Worm (Caenorhabditis elegans) whole organism, L2 larva: ENCODE results near the gene svh-11.
"Not testable (repeated sequence)": the region's sequence is repeated elsewhere in the genome, so short reads cannot be mapped to it uniquely, and the experiment has no call there.

Experiments used
- C34F6.9 ChIP-seq: fragments of 150-350 bp; optimal IDR thresholded peaks from 2 replicates; lab custom pipeline; 2014; ENCODE audit warnings: missing biosample characterization, missing genetic modification characterization
- F13H6.1 ChIP-seq: sonication (generic microtip); optimal IDR thresholded peaks from 2 replicates; lab custom pipeline; 2016; ENCODE audit warnings: missing genetic modification characterization, missing compliant biosample characterization
- R02D3.7 ChIP-seq: fragments of 150-350 bp; optimal IDR thresholded peaks from 2 replicates; lab custom pipeline; 2014; ENCODE audit warnings: missing biosample characterization, missing genetic modification characterization
- Y55F3AM.14 ChIP-seq: fragments of 200-800 bp; sonication (Bioruptor generic); optimal IDR thresholded peaks from 2 replicates; lab custom pipeline; 2018; ENCODE audit warnings: mild to moderate bottlenecking, missing genetic modification characterization, missing compliant biosample characterization
- ZK546.5 ChIP-seq: sonication (generic microtip); optimal IDR thresholded peaks from 2 replicates; lab custom pipeline; 2017; ENCODE audit warnings: missing biosample characterization, missing genetic modification characterization
- alr-1 ChIP-seq: fragments of 150-350 bp; optimal IDR thresholded peaks from 2 replicates; lab custom pipeline; 2014; ENCODE audit warnings: missing biosample characterization, missing genetic modification characterization
- aly-2 ChIP-seq: fragments of 150-350 bp; optimal IDR thresholded peaks from 2 replicates; lab custom pipeline; 2014; ENCODE audit warnings: missing biosample characterization, missing genetic modification characterization
- ama-1 ChIP-seq: fragments of 150-350 bp; optimal IDR thresholded peaks from 2 replicates; lab custom pipeline; 2018; ENCODE audit warnings: inconsistent platforms
- blmp-1 ChIP-seq: sonication (generic microtip); optimal IDR thresholded peaks from 2 replicates; lab custom pipeline; 2017; ENCODE audit warnings: missing genetic modification characterization, mild to moderate bottlenecking, missing compliant biosample characterization, antibody characterized with exemption, moderate library complexity; ENCODE audit not compliant: insufficient read depth
- ceh-16 ChIP-seq: fragments of 150-350 bp; optimal IDR thresholded peaks from 2 replicates; lab custom pipeline; 2014; ENCODE audit warnings: missing biosample characterization, missing genetic modification characterization
- ceh-82 ChIP-seq: fragments of 150-350 bp; optimal IDR thresholded peaks from 2 replicates; lab custom pipeline; 2014; ENCODE audit warnings: missing biosample characterization, missing genetic modification characterization
- crh-2 ChIP-seq: sonication (generic microtip); optimal IDR thresholded peaks from 2 replicates; lab custom pipeline; 2017; ENCODE audit warnings: missing biosample characterization, missing genetic modification characterization
- dmd-4 ChIP-seq: sonication (generic microtip); optimal IDR thresholded peaks from 2 replicates; lab custom pipeline; 2017; ENCODE audit warnings: missing biosample characterization, missing genetic modification characterization
- egl-27 ChIP-seq: sonication (generic microtip); optimal IDR thresholded peaks from 3 replicates; lab custom pipeline; 2017; ENCODE audit warnings: missing biosample characterization, missing genetic modification reagents, missing genetic modification characterization
- elt-1 ChIP-seq: fragments of 150-350 bp; optimal IDR thresholded peaks from 2 replicates; lab custom pipeline; 2014; ENCODE audit warnings: missing biosample characterization, missing genetic modification characterization
- elt-3 ChIP-seq: sonication (generic microtip); optimal IDR thresholded peaks from 2 replicates; lab custom pipeline; 2017; ENCODE audit warnings: missing biosample characterization, missing genetic modification characterization
- fos-1 ChIP-seq: fragments of 150-350 bp; optimal IDR thresholded peaks from 2 replicates; lab custom pipeline; 2014; ENCODE audit warnings: missing biosample characterization, missing genetic modification characterization
- gmeb-1 ChIP-seq: fragments of 150-350 bp; optimal IDR thresholded peaks from 2 replicates; lab custom pipeline; 2014; ENCODE audit warnings: missing biosample characterization, missing genetic modification characterization
- lin-11 ChIP-seq: fragments of 150-350 bp; sonication (generic microtip); optimal IDR thresholded peaks from 2 replicates; lab custom pipeline; 2014; ENCODE audit warnings: missing biosample characterization, missing genetic modification characterization, inconsistent platforms, mixed read lengths
- lin-13 ChIP-seq: fragments of 150-350 bp; optimal IDR thresholded peaks from 2 replicates; lab custom pipeline; 2014; ENCODE audit warnings: missing biosample characterization, missing genetic modification reagents, missing genetic modification characterization
- lin-39 ChIP-seq: fragments of 150-350 bp; optimal IDR thresholded peaks from 2 replicates; lab custom pipeline; 2014; ENCODE audit warnings: missing biosample characterization, missing genetic modification reagents, missing genetic modification characterization
- lsy-2 ChIP-seq, 2 experiments: fragments of 150-350 bp in 1 of 2; sonication (generic microtip) in 1 of 2; optimal IDR thresholded peaks; 2 replicates each; lab custom pipeline; 2014 to 2017; ENCODE audit warnings: missing biosample characterization in 2 of 2, missing genetic modification characterization in 2 of 2
- mab-5 ChIP-seq: fragments of 150-350 bp; optimal IDR thresholded peaks from 2 replicates; lab custom pipeline; 2014; ENCODE audit warnings: missing biosample characterization, missing genetic modification characterization
- mbf-1 ChIP-seq: sonication (generic microtip); optimal IDR thresholded peaks from 2 replicates; lab custom pipeline; 2017; ENCODE audit warnings: missing biosample characterization, missing genetic modification characterization
- mdl-1 ChIP-seq, 2 experiments: fragments of 150-350 bp in 1 of 2; sonication (generic microtip) in 1 of 2; optimal IDR thresholded peaks; 2 replicates each; lab custom pipeline; 2017; ENCODE audit warnings: missing biosample characterization in 2 of 2, missing genetic modification characterization in 2 of 2
- nhr-10 ChIP-seq: sonication (generic microtip); optimal IDR thresholded peaks from 2 replicates; lab custom pipeline; 2017; ENCODE audit warnings: missing biosample characterization, missing genetic modification characterization
- nhr-11 ChIP-seq: fragments of 150-350 bp; optimal IDR thresholded peaks from 2 replicates; lab custom pipeline; 2014; ENCODE audit warnings: missing biosample characterization, missing genetic modification characterization
- nhr-12 ChIP-seq: fragments of 150-350 bp; optimal IDR thresholded peaks from 2 replicates; lab custom pipeline; 2014; ENCODE audit warnings: missing biosample characterization, missing genetic modification characterization
- nhr-129 ChIP-seq: fragments of 150-350 bp; optimal IDR thresholded peaks from 2 replicates; lab custom pipeline; 2014; ENCODE audit warnings: missing biosample characterization, missing genetic modification characterization
- nhr-21 ChIP-seq: fragments of 150-350 bp; optimal IDR thresholded peaks from 2 replicates; lab custom pipeline; 2014; ENCODE audit warnings: missing biosample characterization, missing genetic modification characterization
- nhr-23 ChIP-seq: fragments of 150-350 bp; optimal IDR thresholded peaks from 2 replicates; lab custom pipeline; 2014; ENCODE audit warnings: missing biosample characterization, missing genetic modification reagents, missing genetic modification characterization
- nhr-237 ChIP-seq: fragments of 150-350 bp; optimal IDR thresholded peaks from 2 replicates; lab custom pipeline; 2014; ENCODE audit warnings: missing biosample characterization, missing genetic modification characterization
- nhr-25 ChIP-seq: fragments of 150-350 bp; sonication (generic microtip); optimal IDR thresholded peaks from 3 replicates; lab custom pipeline; 2014; ENCODE audit warnings: missing biosample characterization, missing genetic modification characterization
- nhr-6 ChIP-seq: fragments of 150-350 bp; optimal IDR thresholded peaks from 2 replicates; lab custom pipeline; 2014; ENCODE audit warnings: missing biosample characterization, missing genetic modification characterization
- nhr-77 ChIP-seq: fragments of 150-350 bp; optimal IDR thresholded peaks from 2 replicates; lab custom pipeline; 2014; ENCODE audit warnings: missing biosample characterization, missing genetic modification characterization
- peb-1 ChIP-seq: fragments of 150-350 bp; optimal IDR thresholded peaks from 2 replicates; lab custom pipeline; 2014; ENCODE audit warnings: missing biosample characterization, missing genetic modification characterization
- sem-4 ChIP-seq: fragments of 150-350 bp; optimal IDR thresholded peaks from 2 replicates; lab custom pipeline; 2014; ENCODE audit warnings: missing biosample characterization, missing genetic modification reagents, missing genetic modification characterization
- skn-1 ChIP-seq: sonication (generic microtip); optimal IDR thresholded peaks from 2 replicates; lab custom pipeline; 2017; ENCODE audit warnings: missing biosample characterization, missing genetic modification characterization
- sma-3 ChIP-seq: sonication (generic microtip); optimal IDR thresholded peaks from 2 replicates; lab custom pipeline; 2016; ENCODE audit warnings: missing genetic modification reagents, missing genetic modification characterization, missing compliant biosample characterization
- sma-9 ChIP-seq, 2 experiments: fragments of 150-350 bp in 1 of 2; sonication (generic microtip) in 1 of 2; optimal IDR thresholded peaks; 2 replicates each; lab custom pipeline; 2014 to 2016; ENCODE audit warnings: missing genetic modification characterization in 2 of 2, mild to moderate bottlenecking in 1 of 2, missing biosample characterization in 1 of 2, missing compliant biosample characterization in 1 of 2, missing genetic modification reagents in 1 of 2, moderate library complexity in 1 of 2
- snpc-4 ChIP-seq: fragments of 150-350 bp; optimal IDR thresholded peaks from 2 replicates; lab custom pipeline; 2014; ENCODE audit warnings: missing biosample characterization, missing genetic modification characterization
- unc-39 ChIP-seq: fragments of 150-350 bp; optimal IDR thresholded peaks from 2 replicates; lab custom pipeline; 2014; ENCODE audit warnings: missing biosample characterization, missing genetic modification characterization
- unc-55 ChIP-seq: fragments of 150-350 bp; sonication (generic microtip); optimal IDR thresholded peaks from 3 replicates; lab custom pipeline; 2014; ENCODE audit warnings: missing biosample characterization, missing genetic modification reagents, missing genetic modification characterization
- unc-62 ChIP-seq: fragments of 150-350 bp; optimal IDR thresholded peaks from 2 replicates; lab custom pipeline; 2014; ENCODE audit warnings: missing biosample characterization, missing genetic modification reagents, missing genetic modification characterization
- zag-1 ChIP-seq: fragments of 150-350 bp; optimal IDR thresholded peaks from 2 replicates; lab custom pipeline; 2014; ENCODE audit warnings: missing biosample characterization, missing genetic modification characterization
- ztf-1 ChIP-seq: fragments of 200-800 bp; sonication (Bioruptor generic); conservative IDR thresholded peaks from 2 replicates; pipeline ENCODE4 v1.3.6; 2022; ENCODE audit warnings: missing genetic modification characterization, missing compliant biosample characterization
- ztf-11 ChIP-seq: sonication (generic microtip); optimal IDR thresholded peaks from 2 replicates; lab custom pipeline; 2017; ENCODE audit warnings: missing biosample characterization, missing genetic modification characterization
- ztf-4 ChIP-seq: fragments of 150-350 bp; optimal IDR thresholded peaks from 2 replicates; lab custom pipeline; 2014; ENCODE audit warnings: missing biosample characterization, missing genetic modification characterization

The svh-11 gene

DNA sequence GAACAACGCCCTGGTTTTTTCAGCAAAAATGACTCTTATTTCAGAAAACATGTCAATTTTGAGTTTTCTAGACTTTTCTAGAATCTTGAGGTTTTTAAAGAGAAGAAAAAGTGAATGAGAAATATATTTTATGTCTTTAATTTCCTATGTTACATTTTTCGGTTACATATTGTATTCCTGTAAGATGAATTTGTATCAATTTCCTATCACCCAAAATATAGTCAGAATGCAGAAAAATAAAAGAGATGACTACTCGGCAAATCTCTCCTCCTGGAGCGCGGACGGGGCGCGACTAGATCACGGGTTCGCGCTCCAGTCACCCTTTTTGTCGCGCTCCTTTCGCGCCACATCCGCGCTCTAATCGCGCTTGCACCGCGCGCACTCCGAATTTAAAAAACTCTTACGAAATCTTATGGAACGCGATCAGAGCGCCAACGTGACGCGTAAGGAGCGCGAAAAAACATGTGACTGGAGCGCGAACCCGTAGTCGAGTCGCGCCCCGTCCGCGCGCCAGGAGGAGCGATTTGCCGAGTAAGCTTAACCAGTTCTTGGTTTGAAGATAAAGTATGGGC, 47.7 kb downstream of the svh-11 start, which contains the start of gene str-253:
Gene str-253 (minus strand): TSS at position 51 of the 572 bp plus-strand sequence.
- TF ChIP-seq gmeb-1 (tag; lab: Kevin White, UChicago), result no peak
- TF ChIP-seq, all 48 proteins: peak for 0

DNA sequence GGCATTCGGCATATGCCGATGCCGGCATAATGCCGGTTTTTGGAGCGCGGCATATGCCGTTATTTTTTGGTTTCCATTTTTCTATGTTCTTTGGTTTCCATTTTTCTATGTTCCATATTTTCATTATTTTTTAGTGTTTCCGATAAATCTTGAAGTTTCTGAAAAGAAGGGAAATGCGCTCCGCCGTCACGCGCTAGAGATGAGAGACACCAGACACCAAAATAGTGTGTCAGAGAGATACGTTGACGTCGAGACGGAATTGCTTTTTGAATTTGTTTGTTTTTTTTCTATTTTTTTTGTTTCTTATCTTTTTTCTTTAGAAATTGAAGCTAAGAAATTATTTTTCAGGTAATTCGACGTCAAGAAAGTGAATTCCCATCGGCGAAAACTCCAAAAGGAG, 48.3 kb downstream of the svh-11 start, which contains the start of gene F41B5.1:
Gene F41B5.1 (plus strand): TSS at position 343 of the 400 bp plus-strand sequence.
- TF ChIP-seq zag-1 (tag; lab: Kevin White, UChicago); unc-39 (tag; lab: Kevin White, UChicago); lin-13 (GFP tag; lab: Kevin White, UChicago): not testable (repeated sequence)

- TF ChIP-seq lin-39 (tag; lab: Kevin White, UChicago), result no peak
- TF ChIP-seq unc-39 (tag; lab: Kevin White, UChicago), result no peak
- TF ChIP-seq nhr-77 (tag; lab: Kevin White, UChicago), result no peak
- no peak for TF ChIP-seq unc-62
- TF ChIP-seq ztf-1, result no peak
- TF ChIP-seq blmp-1 (tag; lab: Kevin White, UChicago), result no peak
- TF ChIP-seq sma-3 (GFP tag; lab: Kevin White, UChicago), result no peak
- peak; percentile 49 for TF ChIP-seq crh-2 (tag; lab: Kevin White, UChicago)
- no peak for TF ChIP-seq dmd-4 (tag; lab: Kevin White, UChicago)
- no peak for TF ChIP-seq nhr-10 (tag; lab: Kevin White, UChicago)
- no peak for TF ChIP-seq ceh-82 (tag; lab: Kevin White, UChicago)
- TF ChIP-seq alr-1, result no peak
- TF ChIP-seq mab-5 (tag; lab: Kevin White, UChicago), result no peak
- TF ChIP-seq nhr-237, result no peak
- TF ChIP-seq skn-1, result peak; percentile 86
- TF ChIP-seq elt-1 (tag; lab: Kevin White, UChicago), result no peak
- TF ChIP-seq nhr-23 (tag; lab: Kevin White, UChicago), result no peak
- no peak for TF ChIP-seq ztf-11 (tag; lab: Kevin White, UChicago)
- no peak for TF ChIP-seq unc-55 (GFP tag; lab: Kevin White, UChicago)
- TF ChIP-seq nhr-21, result no peak
- TF ChIP-seq fos-1 (tag; lab: Kevin White, UChicago), result peak; percentile 18
- peak; percentile 19 for TF ChIP-seq sma-9 (GFP tag; optimal IDR thresholded peaks at IDR 0.05; lab: Kevin White, UChicago)
- TF ChIP-seq sma-9 (tag; optimal IDR thresholded peaks at IDR 0.05; lab: Kevin White, UChicago), result no peak
- no peak for TF ChIP-seq gmeb-1 (tag; lab: Kevin White, UChicago)
- no peak for TF ChIP-seq ama-1
- TF ChIP-seq peb-1 (tag; lab: Kevin White, UChicago), result no peak
- no peak for TF ChIP-seq mbf-1 (tag; lab: Kevin White, UChicago)
- TF ChIP-seq lin-13 (GFP tag; lab: Kevin White, UChicago), result no peak
- TF ChIP-seq nhr-11 (tag; lab: Kevin White, UChicago), result no peak
- no peak for TF ChIP-seq ZK546.5
- no peak for TF ChIP-seq zag-1 (tag; lab: Kevin White, UChicago)
- TF ChIP-seq ztf-4, result no peak
- TF ChIP-seq egl-27 (tag; lab: Kevin White, UChicago), result no peak
- TF ChIP-seq sem-4 (tag; lab: Kevin White, UChicago), result no peak
- TF ChIP-seq F13H6.1 (tag; lab: Kevin White, UChicago), result peak; percentile 6
- TF ChIP-seq nhr-12 (tag; lab: Kevin White, UChicago), result no peak
- TF ChIP-seq Y55F3AM.14, result no peak
- TF ChIP-seq ceh-16 (tag; lab: Kevin White, UChicago), result no peak
- no peak for TF ChIP-seq nhr-25 (tag; lab: Kevin White, UChicago)
- TF ChIP-seq lin-11 (tag; lab: Kevin White, UChicago), result no peak
- no peak for TF ChIP-seq nhr-6 (tag; lab: Kevin White, UChicago)
- TF ChIP-seq C34F6.9 (tag; lab: Kevin White, UChicago), result peak; percentile 27
- TF ChIP-seq R02D3.7, result no peak
- peak in 1 of 2 experiments; percentile 28 for TF ChIP-seq lsy-2 (tag; optimal IDR thresholded peaks at IDR 0.05; lab: Kevin White, UChicago)
- TF ChIP-seq snpc-4 (tag; lab: Kevin White, UChicago), result no peak
- no peak for TF ChIP-seq elt-3 (tag; lab: Kevin White, UChicago)
- TF ChIP-seq nhr-129, result peak; percentile 28
- TF ChIP-seq mdl-1 (tag; optimal IDR thresholded peaks at IDR 0.05; lab: Kevin White, UChicago), result no peak
- TF ChIP-seq aly-2 (tag; lab: Kevin White, UChicago), result no peak
Observed at ce11 chrV:2259750-2260149, 52.8 kb downstream of the svh-11 start, which contains the start of gene nhr-182. Gene nhr-182, minus strand, starts transcription at chrV:2259927.
